Worm (Caenorhabditis elegans): ENCODE results near the gene sru-22.

DNA sequence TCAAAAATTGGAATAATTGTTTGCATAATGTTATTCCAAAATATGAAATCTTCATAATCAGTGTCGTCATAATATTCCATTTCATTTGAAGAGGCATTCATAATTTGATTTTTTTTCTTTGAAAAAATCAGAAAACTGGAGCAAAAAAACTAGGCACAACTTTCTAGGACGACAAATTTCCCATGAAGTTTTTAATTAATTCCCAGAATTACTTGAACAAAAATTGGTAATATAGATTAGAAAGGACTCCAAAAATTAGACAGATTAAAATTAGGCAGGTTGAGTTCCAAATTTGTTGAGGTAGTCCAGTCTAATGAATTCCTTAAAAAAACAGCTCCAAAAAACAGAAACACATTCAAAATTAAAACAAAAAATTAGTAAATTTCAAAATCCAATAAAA is 19.8 kb downstream of the sru-22 start, which contains the start of gene srw-57:
- TF ChIP-seq W03F9.2 (tag; optimal IDR thresholded peaks at IDR 0.05) (no peak), him-1 (tag; optimal IDR thresholded peaks at IDR 0.05) (no peak)
